Fruit fly (Drosophila melanogaster) whole organism, embryonic: Measurements from ENCODE around the gene cno.

Experiments
- Aef1 ChIP-seq: fragments of 200-800 bp; sonication (Bioruptor generic); IDR thresholded peaks from 3 replicates; pipeline ENCODE4 v1.3.6; 2022; ENCODE audit warnings: missing biosample characterization, missing genetic modification characterization
- BtbVII ChIP-seq: fragments of 200-800 bp; sonication (Bioruptor generic); optimal IDR thresholded peaks from 3 replicates; lab custom pipeline; 2017; ENCODE audit warnings: missing biosample characterization, mild to moderate bottlenecking, missing genetic modification characterization
- CG3726 ChIP-seq: fragments of 200-800 bp; sonication (Bioruptor generic); IDR thresholded peaks from 3 replicates; pipeline ENCODE4, ENCODE4 v1.3.6; 2022; ENCODE audit warnings: missing biosample characterization, missing genetic modification characterization
- CG42726 ChIP-seq: fragments of 200-800 bp; sonication (Bioruptor generic); IDR thresholded peaks from 2 replicates; pipeline ENCODE4 v1.3.6; 2022; ENCODE audit warnings: missing biosample characterization, missing genetic modification characterization; ENCODE audit not compliant: partially characterized antibody
- ap ChIP-seq: fragments of 200-800 bp; sonication (Bioruptor generic); IDR thresholded peaks from 2 replicates; pipeline ENCODE4 v1.3.6; 2022; ENCODE audit warnings: missing biosample characterization, missing genetic modification characterization
- inv ChIP-seq: fragments of 200-800 bp; sonication (Bioruptor generic); IDR thresholded peaks from 2 replicates; pipeline ENCODE4 v1.3.6; 2022; ENCODE audit warnings: missing biosample characterization, missing genetic modification characterization; ENCODE audit not compliant: partially characterized antibody
- kni ChIP-seq: fragments of 200-800 bp; sonication (Bioruptor generic); optimal IDR thresholded peaks from 3 replicates; lab custom pipeline; 2017; ENCODE audit warnings: mild to moderate bottlenecking, missing biosample characterization, missing genetic modification reagents, missing genetic modification characterization

dm6 chr3R:5261262-5261661 lies 44.0 kb upstream of the cno start:
- TF ChIP-seq kni (GFP tag; lab: Kevin White, UChicago) (no peak), CG3726 (GFP tag; lab: Robert Waterston, UW) (no peak), CG42726 (no peak), ap (GFP tag; lab: Robert Waterston, UW) (no peak), BtbVII (GFP tag; lab: Kevin White, UChicago) (no peak), inv (GFP tag; lab: Robert Waterston, UW) (no peak), Aef1 (GFP tag; lab: Robert Waterston, UW) (no peak)
